Fruit fly (Drosophila melanogaster) whole organism, embryonic: Measurements from ENCODE around the gene Ctr1A.

Source experiments
- CG12104 ChIP-seq: fragments of 200-800 bp; sonication (Bioruptor generic); optimal IDR thresholded peaks from 3 replicates; lab custom pipeline; 2016; ENCODE audit warnings: missing biosample characterization, missing genetic modification characterization
- CG31224 ChIP-seq: fragments of 200-800 bp; sonication (Bioruptor generic); IDR thresholded peaks from 2 replicates; pipeline ENCODE4 v1.3.6; 2022; ENCODE audit warnings: missing biosample characterization, missing genetic modification characterization
- HLH54F ChIP-seq: fragments of 200-800 bp; sonication (Bioruptor generic); optimal IDR thresholded peaks from 3 replicates; lab custom pipeline; 2016; ENCODE audit warnings: missing biosample characterization, missing genetic modification characterization
- Hmr ChIP-seq: fragments of 200-800 bp; sonication (Bioruptor generic); optimal IDR thresholded peaks from 3 replicates; lab custom pipeline; 2017; ENCODE audit warnings: mild to moderate bottlenecking, missing biosample characterization, missing genetic modification reagents, missing genetic modification characterization
- Hr39 ChIP-seq: fragments of >200 bp; optimal IDR thresholded peaks from 2 replicates; lab custom pipeline; 2017
- NK7.1 ChIP-seq: fragments of 200-800 bp; sonication (Bioruptor generic); optimal IDR thresholded peaks from 3 replicates; lab custom pipeline; 2016; ENCODE audit warnings: missing biosample characterization, missing genetic modification characterization
- Nf-YA ChIP-seq: fragments of 200-800 bp; sonication (Bioruptor generic); IDR thresholded peaks from 2 replicates; pipeline ENCODE4 v1.3.6; 2022; ENCODE audit warnings: missing biosample characterization, missing genetic modification characterization
- crol ChIP-seq: fragments of 200-800 bp; sonication (Bioruptor generic); IDR thresholded peaks from 2 replicates; pipeline ENCODE4 v1.3.6; 2022; ENCODE audit warnings: missing biosample characterization, missing genetic modification characterization
- onecut ChIP-seq: fragments of 200-800 bp; sonication (Bioruptor generic); IDR thresholded peaks from 2 replicates; pipeline ENCODE4 v1.3.6; 2022; ENCODE audit warnings: missing biosample characterization, missing genetic modification characterization
- psq ChIP-seq: fragments of 200-800 bp; sonication (Bioruptor generic); optimal IDR thresholded peaks from 2 replicates; lab custom pipeline; 2017; ENCODE audit warnings: missing biosample characterization, missing genetic modification characterization
- sob ChIP-seq: fragments of 200-800 bp; sonication (Bioruptor generic); IDR thresholded peaks from 2 replicates; pipeline ENCODE4 v1.3.6; 2022; ENCODE audit warnings: missing biosample characterization, missing genetic modification characterization
- wor ChIP-seq: fragments of 200-800 bp; sonication (Bioruptor generic); IDR thresholded peaks from 2 replicates; pipeline ENCODE4 v1.3.6; 2022; ENCODE audit warnings: missing biosample characterization, missing genetic modification characterization

DNA sequence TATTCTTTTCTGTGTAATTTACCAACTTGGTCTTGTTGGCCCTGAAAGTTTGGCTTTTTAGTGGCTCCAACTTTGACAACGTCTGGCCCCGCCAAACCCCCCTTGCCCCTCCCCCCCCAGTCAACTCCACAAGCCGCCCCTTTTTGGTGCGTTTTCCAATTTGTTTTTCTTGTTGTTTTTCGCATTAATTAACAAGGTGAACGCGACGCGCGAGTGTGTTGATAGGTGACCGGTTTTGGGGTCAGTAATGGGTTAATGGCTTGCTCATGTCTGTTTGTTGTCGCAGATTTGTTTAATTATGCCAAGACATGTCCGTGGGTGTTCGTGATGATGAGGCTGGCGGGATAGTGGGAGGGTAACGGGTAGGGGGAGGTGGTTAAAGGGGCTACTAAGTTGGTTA, 44.7 kb upstream of the Ctr1A start:
- TF ChIP-seq Hr39 (lab: Kevin White, UChicago) (no peak), wor (no peak), onecut (GFP tag; lab: Robert Waterston, UW) (no peak), crol (GFP tag; lab: Robert Waterston, UW) (peak; percentile 77), HLH54F (no peak), sob (no peak), NK7.1 (GFP tag; lab: Kevin White, UChicago) (no peak), Hmr (GFP tag; lab: Kevin White, UChicago) (no peak), psq (no peak), CG12104 (GFP tag; lab: Kevin White, UChicago) (no peak), CG31224 (no peak), Nf-YA (GFP tag; lab: Robert Waterston, UW) (no peak)
